Fruit fly (Drosophila melanogaster) whole organism, prepupa: ENCODE data around the gene modSP.

Experiments used
- CG6163 ChIP-seq: fragments of 200-800 bp; sonication (Bioruptor generic); IDR thresholded peaks from 3 replicates; pipeline ENCODE4 v1.3.6; 2022; ENCODE audit warnings: missing biosample characterization, missing genetic modification characterization
- CG6854 ChIP-seq: fragments of 200-800 bp; sonication (Bioruptor generic); optimal IDR thresholded peaks from 2 replicates; lab custom pipeline; 2017; ENCODE audit warnings: missing biosample characterization, mild to moderate bottlenecking, missing genetic modification characterization

- TF ChIP-seq CG6163 (GFP tag; lab: Robert Waterston, UW), result no peak
- no peak for TF ChIP-seq CG6854
These were observed 50.7 kb downstream of the modSP start, which contains the start of gene CG10345 for dm6 chr3R:16604715-16605114.
